Worm (Caenorhabditis elegans): ENCODE measurements around the gene C53D6.4.

DNA sequence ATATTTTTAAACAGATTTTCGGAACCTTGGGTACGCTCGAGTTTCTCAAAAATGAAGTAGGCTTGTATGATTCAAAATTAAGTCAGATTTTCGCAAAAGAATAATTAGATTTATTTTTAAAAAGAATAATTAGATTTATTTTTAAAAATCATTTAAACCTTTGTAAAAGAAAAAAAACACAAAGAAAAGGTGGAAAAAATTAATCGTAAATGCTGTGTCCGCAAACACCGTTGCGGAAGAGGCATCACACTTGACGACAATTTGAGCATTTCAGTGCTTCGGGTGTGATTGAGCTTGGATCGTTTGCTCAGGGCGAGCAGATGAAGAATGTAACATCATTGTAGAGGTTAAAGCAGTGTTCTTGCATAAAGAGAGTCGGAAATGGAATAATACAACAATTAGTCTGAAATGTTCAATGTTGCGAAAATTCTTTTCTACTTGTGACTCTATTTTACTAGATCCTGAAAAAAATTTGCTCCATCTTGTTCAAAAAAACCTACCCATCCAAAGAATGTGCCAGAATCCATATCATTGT lies 572 bp upstream of the C53D6.4 start:
- TF ChIP-seq elt-1 (tag; optimal IDR thresholded peaks at IDR 0.05) (no peak), F13H6.1 (tag; optimal IDR thresholded peaks at IDR 0.05) (no peak), ama-1 (optimal IDR thresholded peaks at IDR 0.05) (no peak), unc-62 (GFP tag; optimal IDR thresholded peaks at IDR 0.05) (no peak), alr-1 (tag; optimal IDR thresholded peaks at IDR 0.05) (no peak), ZK546.5 (tag; optimal IDR thresholded peaks at IDR 0.05) (no peak), lin-39 (tag; optimal IDR thresholded peaks at IDR 0.05) (no peak), unc-55 (GFP tag; optimal IDR thresholded peaks at IDR 0.05) (no peak), nhr-11 (tag; optimal IDR thresholded peaks at IDR 0.05) (no peak), nhr-77 (tag; optimal IDR thresholded peaks at IDR 0.05) (no peak), crh-2 (tag; optimal IDR thresholded peaks at IDR 0.05) (no peak)
